Fruit fly (Drosophila melanogaster) whole organism, embryonic: ENCODE data around the gene Coa8.

Experiments used
- Asciz ChIP-seq: fragments of 200-800 bp; sonication (Bioruptor generic); optimal IDR thresholded peaks from 2 replicates; lab custom pipeline; 2017; ENCODE audit warnings: missing biosample characterization, mild to moderate bottlenecking, missing genetic modification characterization, missing genetic modification reagents
- Bdp1 ChIP-seq: fragments of 200-800 bp; sonication (Bioruptor generic); optimal IDR thresholded peaks from 3 replicates; lab custom pipeline; 2016; ENCODE audit warnings: missing biosample characterization, missing genetic modification characterization
- Bteb2 ChIP-seq: fragments of 200-800 bp; sonication (Bioruptor generic); optimal IDR thresholded peaks from 2 replicates; lab custom pipeline; 2016; ENCODE audit warnings: missing biosample characterization, missing genetic modification characterization
- CG10147 ChIP-seq: fragments of 200-800 bp; sonication (Bioruptor generic); optimal IDR thresholded peaks from 2 replicates; lab custom pipeline; 2019; ENCODE audit warnings: missing biosample characterization, mild to moderate bottlenecking, missing genetic modification characterization, moderate library complexity
- CG10462 ChIP-seq: fragments of 200-800 bp; sonication (Bioruptor generic); optimal IDR thresholded peaks from 2 replicates; lab custom pipeline; 2016; ENCODE audit warnings: missing biosample characterization, missing genetic modification characterization
- CG12942 ChIP-seq: fragments of 200-800 bp; sonication (Bioruptor generic); optimal IDR thresholded peaks from 3 replicates; lab custom pipeline; 2016; ENCODE audit warnings: missing biosample characterization, missing genetic modification characterization
- CG13624 ChIP-seq: fragments of 200-800 bp; sonication (Bioruptor generic); optimal IDR thresholded peaks from 2 replicates; lab custom pipeline; 2016; ENCODE audit warnings: missing biosample characterization, missing genetic modification characterization
- CG13775 ChIP-seq: fragments of 200-800 bp; sonication (Bioruptor generic); optimal IDR thresholded peaks from 3 replicates; lab custom pipeline; 2017; ENCODE audit warnings: missing biosample characterization, mild to moderate bottlenecking, missing genetic modification characterization
- CG13894 ChIP-seq: fragments of 200-800 bp; sonication (Bioruptor generic); optimal IDR thresholded peaks from 3 replicates; lab custom pipeline; 2018; ENCODE audit warnings: missing biosample characterization, mild to moderate bottlenecking, missing genetic modification characterization, moderate library complexity
- CG14050 ChIP-seq: fragments of 200-800 bp; sonication (Bioruptor generic); IDR thresholded peaks from 3 replicates; pipeline ENCODE4 v1.3.6; 2022; ENCODE audit warnings: missing biosample characterization, missing genetic modification characterization
- CG15514 ChIP-seq: fragments of 200-800 bp; sonication (Bioruptor generic); optimal IDR thresholded peaks from 3 replicates; lab custom pipeline; 2017; ENCODE audit warnings: missing biosample characterization, missing genetic modification characterization, mild to moderate bottlenecking, moderate library complexity, missing genetic modification reagents
- CG2889 ChIP-seq: fragments of 200-800 bp; sonication (Bioruptor generic); IDR thresholded peaks from 3 replicates; pipeline ENCODE4 v1.3.6; 2022; ENCODE audit warnings: missing biosample characterization, missing genetic modification characterization
- CG3065 ChIP-seq: fragments of 200-800 bp; sonication (Bioruptor generic); optimal IDR thresholded peaks from 2 replicates; lab custom pipeline; 2016; ENCODE audit warnings: missing biosample characterization, missing genetic modification characterization
- CG33213 ChIP-seq: fragments of 200-800 bp; sonication (Bioruptor generic); optimal IDR thresholded peaks from 3 replicates; lab custom pipeline; 2016; ENCODE audit warnings: missing biosample characterization, missing genetic modification characterization
- CG3726 ChIP-seq: fragments of 200-800 bp; sonication (Bioruptor generic); IDR thresholded peaks from 3 replicates; pipeline ENCODE4, ENCODE4 v1.3.6; 2022; ENCODE audit warnings: missing biosample characterization, missing genetic modification characterization
- CG3995 ChIP-seq: fragments of 200-800 bp; sonication (Bioruptor generic); optimal IDR thresholded peaks from 3 replicates; lab custom pipeline; 2016; ENCODE audit warnings: missing biosample characterization, missing genetic modification characterization
- CG4617 ChIP-seq: fragments of 200-800 bp; sonication (Bioruptor generic); optimal IDR thresholded peaks from 3 replicates; lab custom pipeline; 2016; ENCODE audit warnings: missing biosample characterization, missing genetic modification characterization, borderline replicate concordance
- CG6813 ChIP-seq: fragments of 200-800 bp; sonication (Bioruptor generic); optimal IDR thresholded peaks from 2 replicates; lab custom pipeline; 2017; ENCODE audit warnings: missing biosample characterization, missing genetic modification characterization, mild to moderate bottlenecking, moderate library complexity, missing genetic modification reagents
- CG8944 ChIP-seq: fragments of 200-800 bp; sonication (Bioruptor generic); optimal IDR thresholded peaks from 3 replicates; lab custom pipeline; 2016; ENCODE audit warnings: missing biosample characterization, missing genetic modification characterization
- Dp ChIP-seq: fragments of 200-800 bp; sonication (Bioruptor generic); optimal IDR thresholded peaks from 2 replicates; lab custom pipeline; 2018; ENCODE audit warnings: missing biosample characterization, mild to moderate bottlenecking, missing genetic modification characterization, moderate library complexity
- Dref ChIP-seq: fragments of 200-800 bp; sonication (Bioruptor generic); IDR thresholded peaks from 2 replicates; pipeline ENCODE4 v1.3.6; 2022; ENCODE audit warnings: missing biosample characterization, missing genetic modification characterization
- Eip74EF ChIP-seq, 2 experiments: fragments of 200-800 bp in 1 of 2; fragments of >200 bp in 1 of 2; sonication (Bioruptor generic) in 1 of 2; optimal IDR thresholded peaks; 2 replicates each; lab custom pipeline; 2017 to 2019; ENCODE audit warnings: missing biosample characterization in 2 of 2, missing genetic modification characterization in 2 of 2, mild to moderate bottlenecking in 1 of 2, moderate library complexity in 1 of 2
- GATAe ChIP-seq: fragments of 200-800 bp; sonication (Bioruptor generic); conservative IDR thresholded peaks from 2 replicates; pipeline ENCODE4 v1.3.6; 2022; ENCODE audit warnings: missing biosample characterization, missing genetic modification characterization
- Hr51 ChIP-seq, 2 experiments: fragments of 200-800 bp; sonication (Bioruptor generic); optimal IDR thresholded peaks; 2 replicates in 1 of 2; 3 replicates in 1 of 2; lab custom pipeline; 2016 to 2018; ENCODE audit warnings: missing biosample characterization in 2 of 2, missing genetic modification characterization in 2 of 2, mild to moderate bottlenecking in 1 of 2, moderate library complexity in 1 of 2
- Hsf ChIP-seq: fragments of 200-800 bp; sonication (Bioruptor generic); optimal IDR thresholded peaks from 3 replicates; lab custom pipeline; 2016; ENCODE audit warnings: missing biosample characterization, missing genetic modification characterization
- Lim3 ChIP-seq: fragments of 200-800 bp; sonication (Bioruptor generic); IDR thresholded peaks from 2 replicates; pipeline ENCODE4 v1.3.6; 2022; ENCODE audit warnings: missing biosample characterization, missing genetic modification characterization
- Taf1 ChIP-seq: fragments of 200-800 bp; sonication (Bioruptor generic); IDR thresholded peaks from 2 replicates; pipeline ENCODE4 v1.3.6; 2022; ENCODE audit warnings: missing biosample characterization, missing genetic modification characterization
- al ChIP-seq: fragments of 200-800 bp; sonication (Bioruptor generic); IDR thresholded peaks from 2 replicates; pipeline ENCODE4 v1.3.6; 2022; ENCODE audit warnings: missing biosample characterization, missing genetic modification characterization
- ase ChIP-seq: fragments of 200-800 bp; sonication (Bioruptor generic); IDR thresholded peaks from 3 replicates; pipeline ENCODE4 v1.3.6; 2022; ENCODE audit warnings: missing biosample characterization, missing genetic modification characterization
- chif ChIP-seq, 2 experiments: fragments of 200-800 bp; sonication (Bioruptor generic); optimal IDR thresholded peaks; 3 replicates each; lab custom pipeline; 2016; ENCODE audit warnings: missing biosample characterization in 2 of 2, missing genetic modification characterization in 2 of 2
- crp ChIP-seq, 2 experiments: fragments of 200-800 bp; sonication (Bioruptor generic); optimal IDR thresholded peaks; 2 replicates in 1 of 2; 3 replicates in 1 of 2; lab custom pipeline; 2017; ENCODE audit warnings: missing biosample characterization in 2 of 2, missing genetic modification characterization in 2 of 2, mild to moderate bottlenecking in 1 of 2, moderate library complexity in 1 of 2
- danr ChIP-seq: fragments of 200-800 bp; sonication (Bioruptor generic); IDR thresholded peaks from 2 replicates; pipeline ENCODE4 v1.3.6; 2022; ENCODE audit warnings: missing biosample characterization, missing genetic modification characterization
- dati ChIP-seq: fragments of 200-800 bp; sonication (Bioruptor generic); IDR thresholded peaks from 2 replicates; pipeline ENCODE4 v1.3.6; 2022; ENCODE audit warnings: missing biosample characterization, missing genetic modification characterization
- dpn ChIP-seq, 2 experiments: fragments of 200-800 bp; sonication (Bioruptor generic); optimal IDR thresholded peaks; 3 replicates each; lab custom pipeline; 2016; ENCODE audit warnings: missing biosample characterization in 2 of 2, missing genetic modification characterization in 2 of 2
- en ChIP-seq: fragments of 200-800 bp; sonication (Bioruptor generic); optimal IDR thresholded peaks from 2 replicates; lab custom pipeline; 2016; ENCODE audit warnings: missing biosample characterization, missing genetic modification characterization
- ken ChIP-seq: fragments of 200-800 bp; sonication (Bioruptor generic); IDR thresholded peaks from 3 replicates; pipeline ENCODE4 v1.3.6; 2022; ENCODE audit warnings: missing biosample characterization, missing genetic modification characterization
- knrl ChIP-seq: fragments of 200-800 bp; sonication (Bioruptor generic); IDR thresholded peaks from 3 replicates; pipeline ENCODE4 v1.3.6; 2022; ENCODE audit warnings: missing biosample characterization, missing genetic modification characterization; ENCODE audit not compliant: partially characterized antibody
- lab ChIP-seq: fragments of 200-800 bp; sonication (Bioruptor generic); optimal IDR thresholded peaks from 3 replicates; lab custom pipeline; 2017; ENCODE audit warnings: missing biosample characterization, missing genetic modification characterization, mild to moderate bottlenecking, moderate library complexity, missing genetic modification reagents
- lov ChIP-seq, 2 experiments: fragments of 200-800 bp in 1 of 2; fragments of >200 bp in 1 of 2; sonication (Bioruptor generic) in 1 of 2; IDR thresholded peaks in 1 of 2; optimal IDR thresholded peaks in 1 of 2; 2 replicates in 1 of 2; 3 replicates in 1 of 2; pipeline versions ENCODE4 v1.3.6 to Lab custom; 2017 to 2022; ENCODE audit warnings: missing biosample characterization in 1 of 2, missing genetic modification characterization in 1 of 2
- prd ChIP-seq, 3 experiments: fragments of >200 bp in 2 of 3; fragments of 200-800 bp in 1 of 3; sonication (Bioruptor generic) in 1 of 3; optimal IDR thresholded peaks in 2 of 3; IDR thresholded peaks in 1 of 3; 2 replicates in 2 of 3; 3 replicates in 1 of 3; pipeline versions ENCODE4 v1.3.6 to Lab custom; 2017 to 2022; ENCODE audit warnings: missing biosample characterization in 1 of 3, missing genetic modification characterization in 1 of 3
- ro ChIP-seq: fragments of 200-800 bp; sonication (Bioruptor generic); IDR thresholded peaks from 2 replicates; pipeline ENCODE4 v1.3.6; 2022; ENCODE audit warnings: missing biosample characterization, missing genetic modification characterization
- schlank ChIP-seq: fragments of 200-800 bp; sonication (Bioruptor generic); optimal IDR thresholded peaks from 2 replicates; lab custom pipeline; 2018; ENCODE audit warnings: missing biosample characterization, mild to moderate bottlenecking, missing genetic modification characterization
- sima ChIP-seq: fragments of 200-800 bp; sonication (Bioruptor generic); optimal IDR thresholded peaks from 2 replicates; lab custom pipeline; 2016; ENCODE audit warnings: missing biosample characterization, missing genetic modification characterization
- sna ChIP-seq: fragments of 200-800 bp; sonication (Bioruptor generic); IDR thresholded peaks from 2 replicates; pipeline ENCODE4 v1.3.6; 2022; ENCODE audit warnings: missing biosample characterization, missing genetic modification characterization; ENCODE audit not compliant: partially characterized antibody
- sug ChIP-seq: fragments of 200-800 bp; optimal IDR thresholded peaks from 2 replicates; lab custom pipeline; 2019; ENCODE audit warnings: missing biosample characterization, mild to moderate bottlenecking, missing genetic modification characterization, moderate library complexity
- tx ChIP-seq: fragments of 200-800 bp; sonication (Bioruptor generic); optimal IDR thresholded peaks from 2 replicates; lab custom pipeline; 2016; ENCODE audit warnings: missing biosample characterization, missing genetic modification characterization
- usp ChIP-seq: fragments of >200 bp; optimal IDR thresholded peaks from 2 replicates; lab custom pipeline; 2017; ENCODE audit warnings: missing biosample characterization, missing genetic modification characterization

Coa8 gene

dm6 chrX:1830396-1831218 is 49.5 kb upstream of the Coa8 start (continued):
- TF ChIP-seq CG4617 (peak; percentile 89), CG15514 (peak; percentile 92), schlank (tag; lab: Kevin White, UChicago) (peak; percentile 88), CG12942 (GFP tag; lab: Kevin White, UChicago) (peak; percentile 87), ro (peak; percentile 92), en (peak; percentile 90), CG10462 (GFP tag; lab: Kevin White, UChicago) (peak; percentile 82), CG13624 (GFP tag; lab: Kevin White, UChicago) (peak; percentile 95), CG33213 (GFP tag; lab: Kevin White, UChicago) (peak; percentile 86), Hr51 (GFP tag; optimal IDR thresholded peaks at IDR 0.05; lab: Kevin White, UChicago) (peak; percentile 92 to 97), Lim3 (GFP tag; lab: Robert Waterston, UW) (peak; percentile 83), chif (GFP tag; optimal IDR thresholded peaks at IDR 0.05; lab: Kevin White, UChicago) (peak; percentile 90 to 93), CG6813 (peak; percentile 95), prd (optimal IDR thresholded peaks at IDR 0.05; lab: Kevin White, UChicago) (no peak), prd (GFP tag; IDR thresholded peaks at IDR 0.05; lab: Robert Waterston, UW) (peak; percentile 97), sima (GFP tag; lab: Kevin White, UChicago) (peak; percentile 84), lab (GFP tag; lab: Kevin White, UChicago) (peak; percentile 98), dati (peak; percentile 95), CG3065 (GFP tag; lab: Kevin White, UChicago) (peak; percentile 75), Dref (GFP tag; lab: Robert Waterston, UW) (peak; percentile 40; the same call in 1 of the 2 replicates), crp (GFP tag; optimal IDR thresholded peaks at IDR 0.05; lab: Kevin White, UChicago) (peak in 1 of 2 experiments; percentile 65), Hsf (GFP tag; lab: Kevin White, UChicago) (peak; percentile 94), knrl (peak; percentile 49; the same call in 2 of the 3 replicates), CG13894 (peak; percentile 93), Bteb2 (GFP tag; lab: Kevin White, UChicago) (peak; percentile 95), sug (tag; lab: Kevin White, UChicago) (peak; percentile 94), Eip74EF (GFP tag; optimal IDR thresholded peaks at IDR 0.05; lab: Kevin White, UChicago) (peak in 1 of 2 experiments; percentile 91), CG3995 (GFP tag; lab: Kevin White, UChicago) (peak; percentile 70), lov (optimal IDR thresholded peaks at IDR 0.05; lab: Kevin White, UChicago) (no peak), lov (GFP tag; IDR thresholded peaks at IDR 0.05; lab: Robert Waterston, UW) (peak; percentile 95), CG14050 (GFP tag; lab: Robert Waterston, UW) (peak; percentile 96), danr (GFP tag; lab: Robert Waterston, UW) (peak; percentile 94), Dp (GFP tag; lab: Kevin White, UChicago) (peak; percentile 16), Taf1 (GFP tag; lab: Robert Waterston, UW) (peak; percentile 93), Bdp1 (GFP tag; lab: Kevin White, UChicago) (peak; percentile 78), tx (GFP tag; lab: Kevin White, UChicago) (peak; percentile 92), CG10147 (GFP tag; lab: Kevin White, UChicago) (peak; percentile 94), ken (GFP tag; lab: Robert Waterston, UW) (peak; percentile 98), ase (GFP tag; lab: Robert Waterston, UW) (peak; percentile 97), CG3726 (peak; percentile 95), sna (no peak), CG13775 (GFP tag; lab: Kevin White, UChicago) (peak; percentile 92), Asciz (peak; percentile 90), GATAe (peak; percentile 81), dpn (GFP tag; optimal IDR thresholded peaks at IDR 0.05; lab: Kevin White, UChicago) (peak; percentile 94 to 95), al (GFP tag; lab: Robert Waterston, UW) (peak; percentile 95), CG8944 (GFP tag; lab: Kevin White, UChicago) (peak; percentile 91), usp (GFP tag; lab: Kevin White, UChicago) (no peak), CG2889 (GFP tag; lab: Robert Waterston, UW) (peak; percentile 93)
